Worm (Caenorhabditis elegans) whole organism, young adult: ENCODE data around the gene F10D2.16.
A peak's percentile ranks its signal among the peaks of the same experiment; 100 is the strongest.

Source experiments
- C06A6.2 ChIP-seq: fragments of 200-800 bp; sonication (Bioruptor generic); conservative IDR thresholded peaks from 2 replicates; pipeline ENCODE4 v1.3.6; 2022; ENCODE audit warnings: missing genetic modification characterization, missing compliant biosample characterization
- F22D6.2 ChIP-seq: sonication (generic microtip); optimal IDR thresholded peaks from 2 replicates; lab custom pipeline; 2016; ENCODE audit warnings: mild to moderate bottlenecking, missing genetic modification characterization, missing compliant biosample characterization
- F33H1.4 ChIP-seq: fragments of 200-800 bp; sonication (Bioruptor generic); IDR thresholded peaks from 2 replicates; pipeline ENCODE4 v1.3.6; 2022; ENCODE audit warnings: missing genetic modification reagents, missing genetic modification characterization, missing compliant biosample characterization
- F39B2.1 ChIP-seq: fragments of 200-800 bp; sonication (Bioruptor generic); IDR thresholded peaks from 2 replicates; pipeline ENCODE4 v1.3.6; 2022; ENCODE audit warnings: missing genetic modification reagents, missing genetic modification characterization, missing compliant biosample characterization
- F49E8.2 ChIP-seq: sonication (generic microtip); optimal IDR thresholded peaks from 3 replicates; lab custom pipeline; 2017; ENCODE audit warnings: missing genetic modification characterization, mild to moderate bottlenecking, missing compliant biosample characterization, antibody characterized with exemption, moderate library complexity; ENCODE audit not compliant: insufficient read depth
- F55B11.4 ChIP-seq: sonication (generic microtip); optimal IDR thresholded peaks from 2 replicates; lab custom pipeline; 2016; ENCODE audit warnings: missing compliant biosample characterization, missing genetic modification characterization, borderline replicate concordance; ENCODE audit not compliant: insufficient read depth
- K12H6.12 ChIP-seq: fragments of 200-800 bp; sonication (Bioruptor generic); optimal IDR thresholded peaks from 2 replicates; lab custom pipeline; 2018; ENCODE audit warnings: mild to moderate bottlenecking, missing genetic modification characterization, missing compliant biosample characterization
- T07F8.4 ChIP-seq: sonication (generic microtip); optimal IDR thresholded peaks from 2 replicates; lab custom pipeline; 2016; ENCODE audit warnings: mild to moderate bottlenecking, missing genetic modification characterization, moderate library complexity, missing compliant biosample characterization
- T26A5.8 ChIP-seq: sonication (generic microtip); optimal IDR thresholded peaks from 2 replicates; lab custom pipeline; 2016; ENCODE audit warnings: missing genetic modification characterization, missing compliant biosample characterization
- Y53G8AR.9 ChIP-seq: fragments of 200-800 bp; sonication (Bioruptor generic); conservative IDR thresholded peaks from 2 replicates; pipeline ENCODE4 v1.3.6; 2022; ENCODE audit warnings: missing genetic modification reagents, missing genetic modification characterization, missing compliant biosample characterization
- Y67H2A.10 ChIP-seq: fragments of 200-800 bp; sonication (Bioruptor generic); conservative IDR thresholded peaks from 2 replicates; pipeline ENCODE4 v1.3.6; 2022; ENCODE audit warnings: missing genetic modification reagents, missing genetic modification characterization, missing compliant biosample characterization
- ZK185.1 ChIP-seq: sonication (generic microtip); optimal IDR thresholded peaks from 2 replicates; lab custom pipeline; 2016; ENCODE audit warnings: mild to moderate bottlenecking, missing genetic modification characterization, missing compliant biosample characterization; ENCODE audit not compliant: poor library complexity, severe bottlenecking
- ama-1 ChIP-seq, 3 experiments: fragments of 150-350 bp in 1 of 3; sonication (generic microtip) in 2 of 3; optimal IDR thresholded peaks; 2 replicates each; lab custom pipeline; 2014 to 2018; ENCODE audit warnings: missing biosample characterization in 2 of 3, missing genetic modification characterization in 2 of 3, missing genetic modification reagents in 2 of 3
- aptf-2 ChIP-seq: fragments of 200-800 bp; sonication (Bioruptor generic); conservative IDR thresholded peaks from 2 replicates; pipeline ENCODE4 v1.3.6; 2022; ENCODE audit warnings: missing genetic modification reagents, missing genetic modification characterization, missing compliant biosample characterization
- aptf-3 ChIP-seq: fragments of 200-800 bp; sonication (Bioruptor generic); IDR thresholded peaks from 2 replicates; pipeline ENCODE4 v1.3.6; 2022; ENCODE audit warnings: missing genetic modification characterization, missing compliant biosample characterization
- athp-1 ChIP-seq: sonication (generic microtip); optimal IDR thresholded peaks from 2 replicates; lab custom pipeline; 2017; ENCODE audit warnings: mild to moderate bottlenecking, missing genetic modification characterization, missing compliant biosample characterization
- bed-2 ChIP-seq: fragments of 200-800 bp; sonication (Bioruptor generic); IDR thresholded peaks from 2 replicates; pipeline ENCODE4 v1.3.6; 2022; ENCODE audit warnings: missing genetic modification reagents, missing genetic modification characterization, missing compliant biosample characterization
- cebp-1 ChIP-seq, 2 experiments: fragments of 200-800 bp in 1 of 2; sonication (Bioruptor generic) in 1 of 2; sonication (generic microtip) in 1 of 2; IDR thresholded peaks in 1 of 2; optimal IDR thresholded peaks in 1 of 2; 2 replicates each; pipeline versions ENCODE4 v1.3.6 to Lab custom; 2017 to 2022; ENCODE audit warnings: missing compliant biosample characterization in 2 of 2, missing genetic modification characterization in 2 of 2, mild to moderate bottlenecking in 1 of 2, missing genetic modification reagents in 1 of 2, moderate library complexity in 1 of 2
- ceh-40 ChIP-seq: fragments of 200-800 bp; sonication (Bioruptor generic); IDR thresholded peaks from 2 replicates; pipeline ENCODE4 v1.3.6; 2022; ENCODE audit warnings: missing genetic modification characterization, missing compliant biosample characterization
- egl-44 ChIP-seq: fragments of 200-800 bp; sonication (Bioruptor generic); IDR thresholded peaks from 2 replicates; pipeline ENCODE4 v1.3.6; 2022; ENCODE audit warnings: missing genetic modification reagents, missing genetic modification characterization, missing compliant biosample characterization
- egrh-3 ChIP-seq: fragments of 200-800 bp; sonication (Bioruptor generic); IDR thresholded peaks from 2 replicates; pipeline ENCODE4 v1.3.6; 2022; ENCODE audit warnings: missing genetic modification reagents, missing genetic modification characterization, missing compliant biosample characterization
- ets-4 ChIP-seq: fragments of 200-800 bp; sonication (Bioruptor generic); optimal IDR thresholded peaks from 2 replicates; lab custom pipeline; 2018; ENCODE audit warnings: mild to moderate bottlenecking, missing genetic modification characterization, missing compliant biosample characterization
- gei-17 ChIP-seq: fragments of 200-800 bp; sonication (Bioruptor generic); optimal IDR thresholded peaks from 2 replicates; lab custom pipeline; 2018; ENCODE audit warnings: mild to moderate bottlenecking, missing genetic modification characterization, missing compliant biosample characterization
- hmg-20 ChIP-seq: fragments of 200-800 bp; sonication (Bioruptor generic); IDR thresholded peaks from 2 replicates; pipeline ENCODE4 v1.3.6; 2022; ENCODE audit warnings: missing genetic modification reagents, missing genetic modification characterization, missing compliant biosample characterization
- let-607 ChIP-seq, 2 experiments: fragments of 200-800 bp in 1 of 2; sonication (Bioruptor generic) in 1 of 2; sonication (generic microtip) in 1 of 2; optimal IDR thresholded peaks; 2 replicates each; lab custom pipeline; 2016 to 2018; ENCODE audit warnings: mild to moderate bottlenecking in 2 of 2, missing compliant biosample characterization in 2 of 2, missing genetic modification characterization in 2 of 2, moderate library complexity in 2 of 2, missing genotype in 1 of 2
- lin-54 ChIP-seq: fragments of 200-800 bp; sonication (Bioruptor generic); optimal IDR thresholded peaks from 2 replicates; lab custom pipeline; 2018; ENCODE audit warnings: mild to moderate bottlenecking, missing genetic modification characterization, missing compliant biosample characterization
- lsy-27 ChIP-seq: sonication (generic microtip); optimal IDR thresholded peaks from 2 replicates; lab custom pipeline; 2017; ENCODE audit warnings: missing genetic modification characterization, mild to moderate bottlenecking, missing compliant biosample characterization, antibody characterized with exemption, missing genotype, borderline replicate concordance; ENCODE audit not compliant: insufficient read depth
- madf-6 ChIP-seq: fragments of 200-800 bp; sonication (Bioruptor generic); IDR thresholded peaks from 2 replicates; pipeline ENCODE4 v1.3.6; 2022; ENCODE audit warnings: missing genetic modification reagents, missing genetic modification characterization, missing compliant biosample characterization
- madf-8 ChIP-seq: fragments of 200-800 bp; sonication (Bioruptor generic); conservative IDR thresholded peaks from 2 replicates; pipeline ENCODE4 v1.3.6; 2022; ENCODE audit warnings: missing genetic modification reagents, missing genetic modification characterization, missing compliant biosample characterization
- mes-4 ChIP-seq: sonication (generic microtip); optimal IDR thresholded peaks from 2 replicates; lab custom pipeline; 2016; ENCODE audit warnings: missing genotype, missing genetic modification characterization, missing compliant biosample characterization
- mxl-1 ChIP-seq: sonication (generic microtip); optimal IDR thresholded peaks from 2 replicates; lab custom pipeline; 2016; ENCODE audit warnings: missing genetic modification characterization, missing compliant biosample characterization
- nfya-1 ChIP-seq: sonication (generic microtip); optimal IDR thresholded peaks from 2 replicates; lab custom pipeline; 2017; ENCODE audit warnings: antibody characterized with exemption, missing compliant biosample characterization, missing genetic modification characterization, borderline replicate concordance; ENCODE audit not compliant: insufficient read depth
- nfya-2 ChIP-seq: fragments of 200-800 bp; sonication (Bioruptor generic); IDR thresholded peaks from 2 replicates; pipeline ENCODE4 v1.3.6; 2022; ENCODE audit warnings: missing genetic modification reagents, missing genetic modification characterization, missing compliant biosample characterization
- nhr-80 ChIP-seq: sonication (generic microtip); optimal IDR thresholded peaks from 2 replicates; lab custom pipeline; 2016; ENCODE audit warnings: missing genetic modification characterization, missing compliant biosample characterization
- nhr-90 ChIP-seq: sonication (generic microtip); optimal IDR thresholded peaks from 2 replicates; lab custom pipeline; 2016; ENCODE audit warnings: missing genotype, mild to moderate bottlenecking, missing genetic modification characterization, missing compliant biosample characterization
- pbrm-1 ChIP-seq: fragments of 200-800 bp; sonication (Bioruptor generic); IDR thresholded peaks from 2 replicates; pipeline ENCODE4 v1.3.6; 2022; ENCODE audit warnings: missing genetic modification reagents, missing genetic modification characterization, missing compliant biosample characterization
- rec-8 ChIP-seq, 2 experiments: sonication (generic microtip); optimal IDR thresholded peaks; 2 replicates each; lab custom pipeline; 2016; ENCODE audit warnings: mild to moderate bottlenecking in 2 of 2, missing genetic modification characterization in 2 of 2, missing genetic modification reagents in 2 of 2, missing genotype in 2 of 2, missing biosample characterization in 1 of 2, missing compliant biosample characterization in 1 of 2, moderate library complexity in 1 of 2
- repo-1 ChIP-seq: sonication (generic microtip); optimal IDR thresholded peaks from 2 replicates; lab custom pipeline; 2017; ENCODE audit warnings: mild to moderate bottlenecking, missing genetic modification characterization, missing compliant biosample characterization
- sdz-38 ChIP-seq: sonication (generic microtip); optimal IDR thresholded peaks from 2 replicates; lab custom pipeline; 2016; ENCODE audit warnings: missing genotype, missing genetic modification characterization, missing compliant biosample characterization
- sea-2 ChIP-seq: fragments of 200-800 bp; sonication (Bioruptor generic); IDR thresholded peaks from 2 replicates; pipeline ENCODE4 v1.3.6; 2022; ENCODE audit warnings: missing genetic modification characterization, missing compliant biosample characterization
- tbp1 ChIP-seq: fragments of 200-800 bp; sonication (Bioruptor generic); optimal IDR thresholded peaks from 2 replicates; lab custom pipeline; 2018; ENCODE audit warnings: mild to moderate bottlenecking, missing genetic modification characterization, missing compliant biosample characterization
- tlf-1 ChIP-seq: fragments of 200-800 bp; sonication (Bioruptor generic); optimal IDR thresholded peaks from 2 replicates; lab custom pipeline; 2018; ENCODE audit warnings: mild to moderate bottlenecking, missing genetic modification characterization, missing compliant biosample characterization
- unc-130 ChIP-seq: sonication (generic microtip); optimal IDR thresholded peaks from 2 replicates; lab custom pipeline; 2016; ENCODE audit warnings: missing genetic modification reagents, missing genetic modification characterization, missing compliant biosample characterization
- zfh-2 ChIP-seq: fragments of 200-800 bp; sonication (Bioruptor generic); conservative IDR thresholded peaks from 2 replicates; pipeline ENCODE4 v1.3.6; 2022; ENCODE audit warnings: missing genetic modification reagents, missing genetic modification characterization, missing compliant biosample characterization
- zim-3 ChIP-seq: sonication (generic microtip); optimal IDR thresholded peaks from 2 replicates; lab custom pipeline; 2017; ENCODE audit warnings: mild to moderate bottlenecking, missing genetic modification characterization, moderate library complexity, missing compliant biosample characterization
- ztf-18 ChIP-seq: sonication (generic microtip); optimal IDR thresholded peaks from 2 replicates; lab custom pipeline; 2016; ENCODE audit warnings: missing genotype, mild to moderate bottlenecking, missing genetic modification characterization, missing compliant biosample characterization
- ztf-3 ChIP-seq: fragments of 200-800 bp; sonication (Bioruptor generic); optimal IDR thresholded peaks from 2 replicates; lab custom pipeline; 2018; ENCODE audit warnings: mild to moderate bottlenecking, missing genetic modification characterization, missing compliant biosample characterization
- ztf-6 ChIP-seq: fragments of 200-800 bp; sonication (Bioruptor generic); IDR thresholded peaks from 2 replicates; pipeline ENCODE4 v1.3.6; 2022; ENCODE audit warnings: missing genetic modification reagents, missing genetic modification characterization, missing compliant biosample characterization

The F10D2.16 gene

ce11 chrV:7142661-7143060 lies 8.6 kb downstream of the F10D2.16 start (continued):
- TF ChIP-seq cebp-1 (GFP tag; IDR thresholded peaks at IDR 0.05; lab: Robert Waterston, UW) (no peak), cebp-1 (tag; optimal IDR thresholded peaks at IDR 0.05; lab: Kevin White, UChicago) (no peak), C06A6.2 (GFP tag; lab: Robert Waterston, UW) (no peak), zim-3 (tag; lab: Kevin White, UChicago) (peak; percentile 14), F49E8.2 (tag; lab: Kevin White, UChicago) (peak; percentile 50), ztf-3 (GFP tag; lab: Kevin White, UChicago) (no peak), unc-130 (peak; percentile 5), athp-1 (no peak), Y67H2A.10 (GFP tag; lab: Robert Waterston, UW) (no peak), tbp1 (GFP tag; lab: Kevin White, UChicago) (peak; percentile 76), F39B2.1 (GFP tag; lab: Robert Waterston, UW) (no peak), nhr-90 (tag; lab: Kevin White, UChicago) (no peak), nhr-80 (tag; lab: Kevin White, UChicago) (peak; percentile 14), ets-4 (no peak), ztf-18 (tag; lab: Kevin White, UChicago) (no peak), madf-8 (GFP tag; lab: Robert Waterston, UW) (peak; percentile 52), T07F8.4 (tag; lab: Kevin White, UChicago) (no peak), K12H6.12 (tag; lab: Kevin White, UChicago) (no peak), pbrm-1 (GFP tag; lab: Robert Waterston, UW) (peak; percentile 92), let-607 (tag; optimal IDR thresholded peaks at IDR 0.05; lab: Kevin White, UChicago) (no peak), egrh-3 (GFP tag; lab: Robert Waterston, UW) (no peak), aptf-3 (GFP tag; lab: Robert Waterston, UW) (no peak), sdz-38 (tag; lab: Kevin White, UChicago) (no peak), lsy-27 (tag; lab: Kevin White, UChicago) (no peak), F22D6.2 (no peak), hmg-20 (GFP tag; lab: Robert Waterston, UW) (peak; percentile 47; the same call in 1 of the 2 replicates), nfya-2 (GFP tag; lab: Robert Waterston, UW) (no peak), F55B11.4 (no peak), egl-44 (GFP tag; lab: Robert Waterston, UW) (no peak), rec-8 (tag; optimal IDR thresholded peaks at IDR 0.05; lab: Kevin White, UChicago) (peak in 1 of 2 experiments; percentile 3), F33H1.4 (peak; percentile 65), lin-54 (GFP tag; lab: Kevin White, UChicago) (no peak), madf-6 (GFP tag; lab: Robert Waterston, UW) (peak; percentile 85), aptf-2 (no peak), sea-2 (GFP tag; lab: Robert Waterston, UW) (no peak), mes-4 (tag; lab: Kevin White, UChicago) (no peak), Y53G8AR.9 (no peak; the same call in 1 of the 2 replicates), zfh-2 (GFP tag; lab: Robert Waterston, UW) (no peak), T26A5.8 (tag; lab: Kevin White, UChicago) (no peak), ZK185.1 (tag; lab: Kevin White, UChicago) (no peak), bed-2 (no peak), ceh-40 (GFP tag; lab: Robert Waterston, UW) (no peak), ama-1 (optimal IDR thresholded peaks at IDR 0.05; lab: Kevin White, UChicago) (no peak), ama-1 (GFP tag; optimal IDR thresholded peaks at IDR 0.05; lab: Kevin White, UChicago) (no peak), repo-1 (tag; lab: Kevin White, UChicago) (no peak), mxl-1 (tag; lab: Kevin White, UChicago) (no peak), nfya-1 (tag; lab: Kevin White, UChicago) (no peak), ztf-6 (GFP tag; lab: Robert Waterston, UW) (no peak), tlf-1 (GFP tag; lab: Kevin White, UChicago) (peak; percentile 46), gei-17 (no peak)
